Worm (Caenorhabditis elegans): ENCODE data around the gene F59B10.6.

The F59B10.6 gene

ce11 chrII:10529218-10529751, 5.0 kb upstream of the F59B10.6 start (continued):
- TF ChIP-seq nhr-28 (tag; optimal IDR thresholded peaks at IDR 0.05) = peak; percentile 28
- TF ChIP-seq skn-1 (tag; optimal IDR thresholded peaks at IDR 0.05) = no peak
- no peak for TF ChIP-seq nhr-11 (tag; optimal IDR thresholded peaks at IDR 0.05)
- no peak for TF ChIP-seq Y105C5A.15 (GFP tag; IDR thresholded peaks at IDR 0.05)
- TF ChIP-seq mxl-3 (GFP tag; optimal IDR thresholded peaks at IDR 0.05) = no peak
- no peak for TF ChIP-seq php-3 (GFP tag; IDR thresholded peaks at IDR 0.05)
- TF ChIP-seq F37D6.2 (tag; optimal IDR thresholded peaks at IDR 0.05) = no peak
- no peak for TF ChIP-seq lir-3 (tag; optimal IDR thresholded peaks at IDR 0.05)
- TF ChIP-seq aha-1 (tag) = peak; percentile 69
- peak; percentile 33 for TF ChIP-seq nhr-6 (tag; optimal IDR thresholded peaks at IDR 0.05)
- no peak for TF ChIP-seq lim-7 (GFP tag; IDR thresholded peaks at IDR 0.05)
- TF ChIP-seq ceh-82 (tag; optimal IDR thresholded peaks at IDR 0.05) = no peak
- no peak for TF ChIP-seq snpc-1.2 (GFP tag; IDR thresholded peaks at IDR 0.05)
- TF ChIP-seq unc-130 (GFP tag; optimal IDR thresholded peaks at IDR 0.05) = no peak
- no peak for TF ChIP-seq nhr-77 (tag; optimal IDR thresholded peaks at IDR 0.05)
- peak in 1 of 2 experiments; percentile 28 for TF ChIP-seq lsy-2 (tag; optimal IDR thresholded peaks at IDR 0.05)
- TF ChIP-seq hlh-30 (tag; optimal IDR thresholded peaks at IDR 0.05; ENCODE audit: insufficient read depth) = peak; percentile 4
- TF ChIP-seq saeg-2 (GFP tag; IDR thresholded peaks at IDR 0.05) = no peak
- TF ChIP-seq nhr-48 (tag; optimal IDR thresholded peaks at IDR 0.05) = peak; percentile 74
- TF ChIP-seq nhr-10 (tag; optimal IDR thresholded peaks at IDR 0.05) = no peak
- no peak for TF ChIP-seq ctbp-1 (GFP tag; IDR thresholded peaks at IDR 0.05)
- TF ChIP-seq gei-8 (GFP tag; optimal IDR thresholded peaks at IDR 0.05) = no peak
- TF ChIP-seq mep-1 (tag; optimal IDR thresholded peaks at IDR 0.05) = peak; percentile 34
- no peak for TF ChIP-seq pqm-1 (tag; optimal IDR thresholded peaks at IDR 0.05)
- TF ChIP-seq ZK337.2 (GFP tag; IDR thresholded peaks at IDR 0.05) = no peak
- peak; percentile 78 for TF ChIP-seq dve-1 (tag; optimal IDR thresholded peaks at IDR 0.05; ENCODE audit: insufficient read depth)
- no peak for TF ChIP-seq mdt-29 (GFP tag; IDR thresholded peaks at IDR 0.05)
- no peak for TF ChIP-seq lin-13 (GFP tag; optimal IDR thresholded peaks at IDR 0.05)
- no peak for TF ChIP-seq Y5F2A.4 (GFP tag; optimal IDR thresholded peaks at IDR 0.05)
- TF ChIP-seq Y48G9A.11 (GFP tag; IDR thresholded peaks at IDR 0.05) = no peak
- no peak for TF ChIP-seq hif-1 (tag; optimal IDR thresholded peaks at IDR 0.05)
- no peak for TF ChIP-seq lin-39 (tag; optimal IDR thresholded peaks at IDR 0.05)
- TF ChIP-seq madf-5 (GFP tag; IDR thresholded peaks at IDR 0.05) = no peak
- no peak for TF ChIP-seq spr-3 (GFP tag; optimal IDR thresholded peaks at IDR 0.05)
- no peak for TF ChIP-seq ces-1 (GFP tag; optimal IDR thresholded peaks at IDR 0.05)
- no peak for TF ChIP-seq zfp-3 (GFP tag; conservative IDR thresholded peaks at IDR 0.05)
- TF ChIP-seq hlh-11 (tag; optimal IDR thresholded peaks at IDR 0.05) = peak; percentile 78
- no peak for TF ChIP-seq F26F4.8 (GFP tag; conservative IDR thresholded peaks at IDR 0.05)
- no peak for TF ChIP-seq egl-27 (tag; optimal IDR thresholded peaks at IDR 0.05)

- TF ChIP-seq daf-16 (GFP tag; optimal IDR thresholded peaks at IDR 0.05) (peak in 1 of 2 experiments; percentile 26), daf-16 (tag; optimal IDR thresholded peaks at IDR 0.05) (peak; percentile 40), lin-38 (GFP tag; IDR thresholded peaks at IDR 0.05) (0 out of 2 replicates have a peak, but pooled peaks have one; percentile 19), mes-2 (tag; optimal IDR thresholded peaks at IDR 0.05; ENCODE audit: poor library complexity, severe bottlenecking) (peak; percentile 55), zip-11 (GFP tag; IDR thresholded peaks at IDR 0.05) (no peak), lim-7 (GFP tag; IDR thresholded peaks at IDR 0.05) (0 out of 2 replicates have a peak, but pooled peaks have one; percentile 7), unc-130 (GFP tag; optimal IDR thresholded peaks at IDR 0.05) (no peak), daf-12 (tag; optimal IDR thresholded peaks at IDR 0.05) (no peak), unc-62 (GFP tag; optimal IDR thresholded peaks at IDR 0.05 in 1 of 2) (no peak), unc-62 (tag; optimal IDR thresholded peaks at IDR 0.05) (no peak), aha-1 (tag) (peak; percentile 73), lin-15B (tag; optimal IDR thresholded peaks at IDR 0.05) (no peak), R02D3.7 (tag; optimal IDR thresholded peaks at IDR 0.05) (no peak), ceh-82 (tag; optimal IDR thresholded peaks at IDR 0.05) (no peak), madf-5 (GFP tag; IDR thresholded peaks at IDR 0.05) (0 out of 4 replicates have a peak, but pooled peaks of 1 of the 2 experiments have one; percentile 25), hlh-30 (tag; optimal IDR thresholded peaks at IDR 0.05; ENCODE audit: insufficient read depth) (peak; percentile 85), zag-1 (tag; optimal IDR thresholded peaks at IDR 0.05) (no peak), nhr-41 (GFP tag; IDR thresholded peaks at IDR 0.05) (no peak), nhr-10 (tag; optimal IDR thresholded peaks at IDR 0.05) (no peak), dpl-1 (GFP tag; optimal IDR thresholded peaks at IDR 0.05) (no peak)
Measured at ce11 chrII:10527649-10528134, 3.4 kb upstream of the F59B10.6 start, which contains the start of gene mab-10. Gene mab-10 (plus strand): TSS chrII:10528084.

Data from whole organism, L4 larva.